Fruit fly (Drosophila melanogaster) S2 (cell line): ENCODE measurements around the gene CG3119.

ENCODE experiments used
- CG8478 ChIP-seq: fragments of >200 bp; optimal IDR thresholded peaks from 2 replicates; lab custom pipeline; 2018
- CTCF ChIP-seq, 2 experiments: fragments of >200 bp; optimal IDR thresholded peaks; 2 replicates each; lab custom pipeline; 2018

Gene CG3119

dm6 chr2L:2837742-2838461, at the start of gene CG3119, which contains the start of gene Cpr23B:
Gene CG3119 (minus strand): TSS chr2L:2837833.
Gene Cpr23B (plus strand): TSS chr2L:2838411.
- TF ChIP-seq CG8478 (no peak), CTCF (optimal IDR thresholded peaks at IDR 0.05; lab: Kevin White, UChicago) (no peak)

DNA sequence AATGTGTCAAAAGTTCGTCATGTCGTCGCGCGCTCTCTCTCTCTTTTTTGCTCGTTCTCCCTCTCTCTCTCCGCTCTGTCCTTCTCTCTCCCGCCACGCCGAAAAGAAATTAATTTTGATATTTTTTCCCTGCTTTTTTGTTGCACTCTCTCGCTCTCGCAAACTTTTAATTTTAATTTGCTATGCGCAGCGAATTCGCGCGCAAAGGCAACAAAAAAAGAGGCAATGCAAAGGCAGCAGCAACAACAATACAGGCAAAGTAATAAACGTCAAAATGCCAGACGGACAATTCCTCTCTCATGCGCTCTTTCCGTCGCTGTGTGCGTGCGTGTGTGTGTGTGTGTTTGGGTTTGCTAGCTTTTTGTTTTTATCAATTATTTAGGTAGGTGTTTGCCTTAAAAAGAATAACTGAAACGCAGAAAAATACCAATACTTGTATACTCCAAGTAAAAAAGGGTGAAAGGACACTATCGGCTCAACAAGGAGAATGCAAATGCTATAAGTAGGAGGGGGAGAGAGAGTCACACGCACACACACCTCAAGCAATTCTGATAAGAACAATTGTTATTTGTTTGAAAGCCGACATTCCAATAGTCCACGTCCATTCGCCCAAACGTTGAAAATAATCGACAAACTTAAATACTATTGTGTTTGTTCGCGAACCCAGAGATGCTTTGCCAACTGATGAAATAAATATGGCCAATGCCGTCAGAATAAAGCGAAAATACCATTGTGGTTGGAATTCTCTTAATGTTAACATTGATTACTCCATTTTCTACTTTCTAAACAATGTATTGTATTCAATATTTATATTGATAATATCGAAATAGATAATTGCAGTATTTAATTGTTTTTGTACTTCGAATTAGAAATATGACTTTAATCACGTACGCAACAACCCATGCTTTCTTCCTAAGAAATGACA, 49.2 kb upstream of the CG3119 start:
- TF ChIP-seq CG8478 = no peak
- no peak for TF ChIP-seq CTCF (optimal IDR thresholded peaks at IDR 0.05; lab: Kevin White, UChicago)

DNA sequence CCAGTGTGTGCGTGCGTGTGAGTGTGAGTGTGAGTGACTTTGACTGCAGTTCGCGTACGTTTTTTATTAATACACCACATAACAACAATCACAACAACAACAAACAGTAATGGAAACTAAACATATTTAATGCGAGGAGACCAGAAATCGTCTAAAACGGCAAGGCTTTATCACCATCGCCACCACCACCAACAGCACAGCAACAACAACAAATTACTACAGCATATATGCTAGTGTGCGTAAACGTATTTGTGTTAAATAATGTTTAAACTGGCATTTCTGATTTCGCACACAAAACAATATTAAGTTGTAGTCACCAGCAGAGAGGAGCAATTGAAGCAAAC, 48.6 kb upstream of the CG3119 start:
- TF ChIP-seq CG8478 (no peak), CTCF (optimal IDR thresholded peaks at IDR 0.05; lab: Kevin White, UChicago) (no peak)

DNA sequence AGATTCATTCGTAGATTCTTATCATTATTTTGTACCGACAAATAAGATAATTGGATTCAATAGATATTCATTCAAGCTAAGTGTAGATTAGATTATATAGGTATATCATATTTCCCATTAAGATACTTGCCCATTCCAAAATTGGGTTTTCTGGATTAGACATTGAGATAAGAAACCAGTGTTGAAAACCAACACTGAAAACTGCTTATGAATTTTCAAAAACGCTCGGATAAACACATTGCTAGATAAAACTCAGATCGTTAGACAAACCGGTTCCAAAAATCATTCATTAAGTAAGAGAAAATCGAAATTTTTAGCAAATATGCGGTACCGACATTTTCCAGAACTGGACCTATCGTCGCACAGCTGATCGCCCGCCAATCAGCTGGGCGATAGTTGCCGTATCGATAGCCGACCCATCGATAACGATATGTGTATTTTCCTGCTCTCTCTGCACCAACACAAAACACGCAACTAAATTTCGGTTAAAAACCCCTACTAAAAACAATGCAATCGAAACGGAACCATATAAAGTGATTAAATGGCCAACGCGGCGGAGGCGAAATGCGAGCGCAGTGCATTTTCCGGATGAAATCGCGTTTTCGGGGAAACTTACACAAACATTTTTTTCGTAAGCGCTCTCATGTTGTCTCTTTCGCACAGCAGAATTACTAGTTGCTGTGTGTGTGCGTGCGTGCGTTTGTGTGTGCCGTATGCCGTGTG, 48.0 kb upstream of the CG3119 start, which contains the start of the genes NTPase and lilli:
Gene NTPase, minus strand, starts transcription at position 348 of the 723 bp plus-strand sequence.
Gene lilli, plus strand, starts transcription at position 427 of the 723 bp plus-strand sequence.
- no peak for TF ChIP-seq CG8478
- TF ChIP-seq CTCF (optimal IDR thresholded peaks at IDR 0.05; lab: Kevin White, UChicago) = peak in 1 of 2 experiments; percentile 14

DNA sequence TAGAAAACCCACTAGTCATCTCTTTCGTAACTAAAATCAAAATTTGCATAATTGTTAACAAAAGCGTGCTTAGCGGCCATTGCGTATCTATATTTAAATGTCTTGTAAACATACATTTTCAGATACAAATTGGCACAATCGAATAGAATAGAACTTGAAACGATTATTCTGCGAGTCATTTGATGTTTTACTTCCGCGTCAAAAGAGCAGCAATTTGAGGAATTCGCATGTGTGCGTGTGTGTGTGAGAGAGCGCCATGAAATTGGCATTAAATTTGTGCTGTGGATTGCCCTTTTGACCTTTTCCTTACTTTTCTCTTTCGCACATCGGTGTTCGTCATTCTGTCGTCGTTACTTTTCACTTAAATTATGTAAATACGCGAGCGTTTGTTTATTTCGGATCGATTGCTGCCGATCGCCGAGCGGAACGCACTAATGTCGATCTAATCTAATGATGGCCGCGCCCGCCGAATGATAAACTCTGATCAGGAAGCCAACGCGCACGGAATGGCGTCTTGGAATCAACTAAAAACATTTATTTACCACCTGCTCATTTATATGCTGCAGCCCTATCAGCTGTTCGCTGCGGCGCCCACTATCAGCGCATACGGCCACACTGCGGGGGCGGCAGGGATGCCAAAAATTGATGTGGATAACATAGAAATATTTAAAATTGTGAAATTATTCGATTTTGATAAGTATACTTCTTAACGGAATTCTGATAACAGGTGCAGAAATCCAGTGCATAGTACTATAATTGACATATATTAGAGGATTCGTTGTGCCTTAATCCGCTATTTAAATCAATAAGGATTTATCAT, 47.3 kb upstream of the CG3119 start:
- TF ChIP-seq CTCF (optimal IDR thresholded peaks at IDR 0.05; lab: Kevin White, UChicago) (no peak), CG8478 (no peak)

- TF ChIP-seq CG8478 = no peak
- no peak for TF ChIP-seq CTCF (optimal IDR thresholded peaks at IDR 0.05; lab: Kevin White, UChicago)
Observed at dm6 chr2L:2883703-2884294, 46.2 kb upstream of the CG3119 start.

dm6 chr2L:2882968-2883702, 45.5 kb upstream of the CG3119 start:
- TF ChIP-seq CTCF (optimal IDR thresholded peaks at IDR 0.05; lab: Kevin White, UChicago) (no peak), CG8478 (no peak)

DNA sequence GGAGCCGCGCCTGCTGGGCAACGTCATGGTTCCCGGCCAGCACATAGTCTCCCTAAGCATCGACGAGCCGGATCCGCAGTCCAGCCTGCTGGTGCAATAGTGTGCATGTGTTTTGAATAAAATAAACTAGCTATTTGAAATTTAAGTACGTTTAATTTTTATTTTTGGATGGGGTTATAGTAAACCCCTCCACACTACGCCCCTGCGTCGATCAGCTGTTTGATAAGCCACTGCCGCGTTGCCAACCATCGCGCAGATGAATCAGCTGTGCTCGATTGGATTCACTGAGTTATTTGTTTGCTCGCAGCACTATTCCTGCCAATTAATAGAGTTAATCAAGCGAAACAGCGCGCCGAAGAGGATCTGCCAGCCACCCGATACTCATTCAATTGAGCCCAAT, 41.2 kb upstream of the CG3119 start, which contains the start of gene RabGGTb:
Gene RabGGTb, plus strand, starts transcription at position 254 of the 400 bp plus-strand sequence.
- no peak for TF ChIP-seq CTCF (optimal IDR thresholded peaks at IDR 0.05; lab: Kevin White, UChicago)
- TF ChIP-seq CG8478 = no peak

DNA sequence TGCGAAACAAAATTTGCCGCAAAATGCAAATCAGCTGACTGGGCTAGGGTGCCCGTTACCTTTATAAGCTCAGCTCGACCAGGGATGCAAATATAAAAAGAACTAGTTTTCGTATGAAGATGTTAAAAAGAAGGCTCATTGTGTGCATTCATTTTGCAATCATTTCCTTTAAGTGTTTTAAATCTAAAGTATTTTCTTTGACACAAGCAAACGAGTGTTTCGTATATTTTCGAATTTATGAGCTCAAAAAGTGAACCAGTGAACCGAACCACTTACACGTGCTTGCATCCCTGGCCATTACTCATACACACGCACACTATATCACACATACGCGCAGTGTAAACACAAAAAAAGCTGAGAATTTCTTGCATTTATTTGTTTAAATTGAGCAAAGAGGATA, 40.6 kb upstream of the CG3119 start, which contains the start of the genes Prx6a and Sbat:
Gene Prx6a, minus strand, starts transcription at position 45 of the 400 bp plus-strand sequence.
Gene Sbat, plus strand, starts transcription at position 157 of the 400 bp plus-strand sequence.
- TF ChIP-seq CG8478 = no peak
- TF ChIP-seq CTCF (optimal IDR thresholded peaks at IDR 0.05; lab: Kevin White, UChicago) = no peak

- TF ChIP-seq CG8478 = no peak
- TF ChIP-seq CTCF (optimal IDR thresholded peaks at IDR 0.05; lab: Kevin White, UChicago) = no peak
Observed at dm6 chr2L:2874542-2875194, 37.0 kb upstream of the CG3119 start, which contains the start of gene CG8814. Gene CG8814 (plus strand): TSS chr2L:2874890.

DNA sequence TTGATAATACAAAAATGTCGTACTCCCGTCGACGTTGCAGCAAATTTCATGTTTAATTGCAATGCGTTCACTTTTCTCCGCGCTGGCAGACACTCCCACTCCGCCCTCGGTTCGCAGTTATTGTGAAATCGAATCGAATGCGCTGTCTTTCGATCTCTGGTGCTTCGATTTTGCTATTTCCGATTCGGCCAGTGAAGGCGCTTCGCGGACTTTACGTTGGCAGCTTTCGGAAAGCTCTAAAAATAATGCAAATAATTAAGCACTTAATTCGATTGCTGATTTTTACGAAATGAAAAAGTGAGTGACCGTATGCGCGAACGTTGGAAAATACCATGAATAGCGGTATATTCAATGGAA, 36.5 kb upstream of the CG3119 start, which contains the start of gene Ifrd1:
Gene Ifrd1, minus strand, starts transcription at position 305 of the 357 bp plus-strand sequence.
- TF ChIP-seq CG8478 (no peak), CTCF (optimal IDR thresholded peaks at IDR 0.05; lab: Kevin White, UChicago) (no peak)

- TF ChIP-seq CTCF (optimal IDR thresholded peaks at IDR 0.05; lab: Kevin White, UChicago) = no peak
- no peak for TF ChIP-seq CG8478
Observed at dm6 chr2L:2873729-2874127, 36.1 kb upstream of the CG3119 start.
